Fruit fly (Drosophila melanogaster): ENCODE data around the gene CG14441.
A peak's percentile ranks its signal among the peaks of the same experiment; 100 is the strongest.

CG14441 gene

dm6 chrX:6661392-6661837, 37.9 kb upstream of the CG14441 start, which contains the start of the genes CG3224 and Ctr1A (continued):
- TF ChIP-seq sug (tag; optimal IDR thresholded peaks at IDR 0.05) (no peak), Hand (GFP tag; optimal IDR thresholded peaks at IDR 0.05) (no peak), zf30C (GFP tag; optimal IDR thresholded peaks at IDR 0.05) (peak; percentile 23), D19B (GFP tag; optimal IDR thresholded peaks at IDR 0.05) (no peak), CG14441 (GFP tag; IDR thresholded peaks at IDR 0.05) (no peak), Sry-β (GFP tag; optimal IDR thresholded peaks at IDR 0.05) (no peak), CG10979 (tag; optimal IDR thresholded peaks at IDR 0.05) (no peak), CG2875 (GFP tag; optimal IDR thresholded peaks at IDR 0.05) (no peak), crp (GFP tag; optimal IDR thresholded peaks at IDR 0.05) (peak; percentile 51 to 89), Rx (GFP tag; IDR thresholded peaks at IDR 0.05) (no peak), nmo (GFP tag; optimal IDR thresholded peaks at IDR 0.05) (peak; percentile 24), CG8944 (GFP tag; optimal IDR thresholded peaks at IDR 0.05) (no peak), dm (GFP tag; optimal IDR thresholded peaks at IDR 0.05) (peak; percentile 16), amos (GFP tag; IDR thresholded peaks at IDR 0.05; ENCODE audit: partially characterized antibody) (no peak), Ets97D (GFP tag; optimal IDR thresholded peaks at IDR 0.05) (peak; percentile 51), Stat92E (GFP tag; optimal IDR thresholded peaks at IDR 0.05) (no peak), CG8290 (GFP tag; optimal IDR thresholded peaks at IDR 0.05) (no peak), CG8290 (tag; optimal IDR thresholded peaks at IDR 0.05) (no peak), CG2129 (GFP tag; IDR thresholded peaks at IDR 0.05; ENCODE audit: partially characterized antibody) (no peak), tup (GFP tag; optimal IDR thresholded peaks at IDR 0.05) (no peak), CG12219 (GFP tag; optimal IDR thresholded peaks at IDR 0.05) (no peak), CG9797 (GFP tag; optimal IDR thresholded peaks at IDR 0.05) (peak; percentile 69), NfI (GFP tag; optimal IDR thresholded peaks at IDR 0.05) (no peak), CG34422 (GFP tag; IDR thresholded peaks at IDR 0.05) (no peak), Neu2 (GFP tag; optimal IDR thresholded peaks at IDR 0.05; ENCODE audit: borderline replicate concordance) (no peak), Deaf1 (tag; optimal IDR thresholded peaks at IDR 0.05) (no peak), tin (GFP tag; optimal IDR thresholded peaks at IDR 0.05) (no peak), zfh2 (GFP tag; optimal IDR thresholded peaks at IDR 0.05) (no peak), Dref (GFP tag; IDR thresholded peaks at IDR 0.05) (peak; percentile 69), ttk (GFP tag; IDR thresholded peaks at IDR 0.05) (no peak), Optix (GFP tag; IDR thresholded peaks at IDR 0.05) (no peak), Hr39 (optimal IDR thresholded peaks at IDR 0.05) (no peak), CG12391 (tag; optimal IDR thresholded peaks at IDR 0.05) (peak; percentile 18), CG9609 (GFP tag; optimal IDR thresholded peaks at IDR 0.05) (no peak), zen2 (GFP tag; IDR thresholded peaks at IDR 0.05; ENCODE audit: partially characterized antibody) (no peak), Usf (GFP tag; optimal IDR thresholded peaks at IDR 0.05) (no peak), crol (GFP tag; IDR thresholded peaks at IDR 0.05) (no peak), CG8478 (optimal IDR thresholded peaks at IDR 0.05) (no peak), bcd (GFP tag; optimal IDR thresholded peaks at IDR 0.05) (no peak), CG10654 (GFP tag; optimal IDR thresholded peaks at IDR 0.05) (no peak), CG17385 (GFP tag; optimal IDR thresholded peaks at IDR 0.05) (no peak), br (optimal IDR thresholded peaks at IDR 0.05) (no peak), CG6654 (GFP tag; optimal IDR thresholded peaks at IDR 0.05) (no peak), tap (tag; optimal IDR thresholded peaks at IDR 0.05) (no peak), Bteb2 (GFP tag; optimal IDR thresholded peaks at IDR 0.05) (no peak), pb (GFP tag; optimal IDR thresholded peaks at IDR 0.05) (no peak), CG6683 (GFP tag; optimal IDR thresholded peaks at IDR 0.05) (no peak), lab (GFP tag; optimal IDR thresholded peaks at IDR 0.05) (peak; percentile 13), sim (GFP tag; IDR thresholded peaks at IDR 0.05) (no peak), HHEX (GFP tag; optimal IDR thresholded peaks at IDR 0.05) (no peak), CG7963 (GFP tag; IDR thresholded peaks at IDR 0.05; ENCODE audit: partially characterized antibody) (no peak), Hr51 (GFP tag; optimal IDR thresholded peaks at IDR 0.05) (peak in 1 of 2 experiments; percentile 17)

Data from whole organism, embryonic.